Fruit fly (Drosophila melanogaster) whole organism: ENCODE data around the gene Ran.

Source experiments
- pan ChIP-seq: fragments of >200 bp; optimal IDR thresholded peaks from 2 replicates; lab custom pipeline; 2017
- psq ChIP-seq: fragments of >200 bp; optimal IDR thresholded peaks from 2 replicates; lab custom pipeline; 2017

- no peak for TF ChIP-seq pan (lab: Kevin White, UChicago)
- TF ChIP-seq psq (lab: Kevin White, UChicago): no peak
Measured at dm6 chrX:11144575-11144974, 3.9 kb downstream of the Ran start.
